Worm (Caenorhabditis elegans): ENCODE results near the gene srw-134.

Gene srw-134

DNA sequence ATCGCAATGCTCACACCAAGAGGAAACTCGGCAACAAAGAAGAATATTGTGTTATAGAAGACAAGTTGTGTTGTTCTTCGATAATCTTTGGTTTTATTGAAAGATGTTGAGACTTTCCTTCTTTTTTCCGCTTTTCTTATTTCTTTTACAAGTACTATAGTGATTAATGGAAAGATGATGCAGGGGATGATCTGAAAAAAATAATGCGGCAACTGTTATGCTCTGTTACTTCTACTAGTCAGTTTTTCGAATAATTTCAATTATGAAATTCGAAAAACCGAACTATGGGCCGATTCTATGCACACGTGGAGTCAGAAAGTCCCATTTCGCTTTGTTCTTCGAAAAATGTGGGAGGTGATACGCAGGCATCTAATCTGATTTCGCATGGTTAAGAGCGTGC, 5.7 kb downstream of the srw-134 start:
- TF ChIP-seq vab-7 (GFP tag; IDR thresholded peaks at IDR 0.05), result no peak
- no peak for TF ChIP-seq mep-1 (tag; optimal IDR thresholded peaks at IDR 0.05)
- TF ChIP-seq fos-1 (tag; optimal IDR thresholded peaks at IDR 0.05), result no peak
- TF ChIP-seq ZK546.5 (tag; optimal IDR thresholded peaks at IDR 0.05), result no peak
- TF ChIP-seq aly-2 (tag; optimal IDR thresholded peaks at IDR 0.05), result no peak
- no peak for TF ChIP-seq lir-3 (tag; optimal IDR thresholded peaks at IDR 0.05)
- no peak for TF ChIP-seq ceh-32 (tag; optimal IDR thresholded peaks at IDR 0.05; ENCODE audit: poor library complexity)
- no peak for TF ChIP-seq duxl-1 (tag; optimal IDR thresholded peaks at IDR 0.05; ENCODE audit: poor library complexity)
- no peak for TF ChIP-seq madf-9 (GFP tag; conservative IDR thresholded peaks at IDR 0.05)
- TF ChIP-seq nhr-42 (GFP tag; IDR thresholded peaks at IDR 0.05), result no peak
- no peak for TF ChIP-seq ztf-7 (tag; optimal IDR thresholded peaks at IDR 0.05)
- no peak for TF ChIP-seq nhr-10 (tag; optimal IDR thresholded peaks at IDR 0.05)
- TF ChIP-seq dmd-9 (GFP tag; IDR thresholded peaks at IDR 0.05), result no peak
- TF ChIP-seq T26A8.4 (GFP tag; IDR thresholded peaks at IDR 0.05), result no peak
- no peak for TF ChIP-seq set-16 (GFP tag; IDR thresholded peaks at IDR 0.05)
- no peak for TF ChIP-seq zag-1 (tag; optimal IDR thresholded peaks at IDR 0.05)
- no peak for TF ChIP-seq F49E8.2 (tag; optimal IDR thresholded peaks at IDR 0.05; ENCODE audit: borderline replicate concordance)
- no peak for TF ChIP-seq R02D3.7 (tag; optimal IDR thresholded peaks at IDR 0.05)
- TF ChIP-seq F44E2.7 (GFP tag; IDR thresholded peaks at IDR 0.05), result no peak

DNA sequence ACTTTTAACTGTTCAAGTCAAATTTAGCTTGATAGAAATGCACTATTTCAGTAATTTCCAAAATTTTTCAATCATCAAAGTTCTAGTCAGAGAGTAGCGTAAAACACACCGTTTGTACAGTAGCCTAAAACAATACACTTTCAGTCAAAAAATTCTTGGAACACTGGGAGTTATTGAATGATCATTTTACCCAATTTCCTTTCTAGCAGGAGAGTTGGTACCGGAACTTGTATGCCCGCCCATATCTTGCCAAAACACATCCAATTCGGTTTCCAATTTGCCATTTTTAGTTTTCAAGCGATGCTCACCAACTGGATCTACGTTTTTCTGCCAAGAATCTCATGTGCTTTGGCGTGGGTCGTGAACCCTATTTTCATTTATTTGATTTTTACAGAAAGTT, 8.1 kb downstream of the srw-134 start, which contains the start of gene srj-39:
TSS of gene srj-39 (plus strand) at position 301 of the 400 bp plus-strand sequence.
- TF ChIP-seq pqm-1 (tag; optimal IDR thresholded peaks at IDR 0.05), result no peak
- TF ChIP-seq spr-3 (GFP tag; optimal IDR thresholded peaks at IDR 0.05), result no peak
- TF ChIP-seq tra-1 (GFP tag; IDR thresholded peaks at IDR 0.05), result no peak
- no peak for TF ChIP-seq dve-1 (tag; optimal IDR thresholded peaks at IDR 0.05; ENCODE audit: insufficient read depth)

- TF ChIP-seq Y5F2A.4 (GFP tag; optimal IDR thresholded peaks at IDR 0.05), result no peak
- no peak for TF ChIP-seq mxl-3 (GFP tag; optimal IDR thresholded peaks at IDR 0.05)
- no peak for TF ChIP-seq mdt-29 (GFP tag; IDR thresholded peaks at IDR 0.05)
- no peak for TF ChIP-seq unc-130 (GFP tag; optimal IDR thresholded peaks at IDR 0.05)
- no peak for TF ChIP-seq D1046.2 (GFP tag; IDR thresholded peaks at IDR 0.05)
- TF ChIP-seq pha-4 (GFP tag; IDR thresholded peaks at IDR 0.05), result no peak
- no peak for TF ChIP-seq pha-4 (tag; optimal IDR thresholded peaks at IDR 0.05)
- no peak for TF ChIP-seq fkh-10 (GFP tag; optimal IDR thresholded peaks at IDR 0.05)
- no peak for TF ChIP-seq daf-19 (GFP tag; conservative IDR thresholded peaks at IDR 0.05)
- TF ChIP-seq rbr-2 (tag; optimal IDR thresholded peaks at IDR 0.05), result no peak
- no peak for TF ChIP-seq ZK337.2 (GFP tag; IDR thresholded peaks at IDR 0.05)
- no peak for TF ChIP-seq ces-1 (GFP tag; optimal IDR thresholded peaks at IDR 0.05)
- TF ChIP-seq ceh-20 (GFP tag; IDR thresholded peaks at IDR 0.05), result no peak
- no peak for TF ChIP-seq Y48G9A.11 (GFP tag; IDR thresholded peaks at IDR 0.05)
- no peak for TF ChIP-seq R02D3.7 (tag; optimal IDR thresholded peaks at IDR 0.05)
- TF ChIP-seq T26A8.4 (GFP tag; IDR thresholded peaks at IDR 0.05), result no peak
- TF ChIP-seq ztf-7 (tag; optimal IDR thresholded peaks at IDR 0.05), result no peak
- TF ChIP-seq nhr-237 (tag; optimal IDR thresholded peaks at IDR 0.05), result no peak
Measured at ce11 chrV:4101567-4101966, 10.8 kb downstream of the srw-134 start, which contains the start of gene srj-40. Gene srj-40 (plus strand): TSS chrV:4101867.

ce11 chrV:4094740-4095139, 17.7 kb downstream of the srw-134 start, which contains the start of gene nhr-181:
Gene nhr-181 (plus strand): TSS chrV:4095040.
- TF ChIP-seq unc-62 (GFP tag; optimal IDR thresholded peaks at IDR 0.05 in 1 of 2), result peak in 1 of 2 experiments; percentile 27
- TF ChIP-seq unc-62 (tag; optimal IDR thresholded peaks at IDR 0.05), result no peak
- no peak for TF ChIP-seq Y75B8A.6 (GFP tag; IDR thresholded peaks at IDR 0.05)
